Fruit fly (Drosophila melanogaster): ENCODE data around the gene CG45263.

- TF ChIP-seq EcR (GFP tag; optimal IDR thresholded peaks at IDR 0.05) (no peak), usp (GFP tag; optimal IDR thresholded peaks at IDR 0.05) (no peak), Dll (optimal IDR thresholded peaks at IDR 0.05) (no peak), psq (optimal IDR thresholded peaks at IDR 0.05) (no peak), CG8478 (optimal IDR thresholded peaks at IDR 0.05) (no peak)
These were observed 141.3 kb downstream of the CG45263 start for dm6 chr3R:8336012-8336567.
